Worm (Caenorhabditis elegans): ENCODE results near the gene Y57A10A.14.

DNA sequence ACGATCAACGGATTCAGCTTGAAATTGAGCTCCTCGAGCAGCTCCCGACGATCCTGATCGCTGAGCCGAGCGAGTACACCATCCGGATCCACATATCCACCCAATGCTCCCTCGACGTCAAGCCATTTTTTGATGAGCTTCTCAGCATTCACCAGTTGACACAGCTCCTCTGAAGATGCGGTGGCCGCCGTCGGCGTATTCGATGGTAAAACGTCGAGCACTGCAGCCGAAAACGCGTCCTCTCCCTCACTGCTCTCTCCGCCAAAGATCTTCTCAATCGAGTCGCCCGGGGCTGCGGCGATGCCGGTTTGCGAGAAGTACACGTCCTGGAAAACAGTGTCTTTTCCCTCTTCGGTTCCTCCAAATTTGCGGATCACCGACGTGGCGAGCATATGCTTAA, 28.8 kb downstream of the Y57A10A.14 start:
- TF ChIP-seq mdl-1 (tag; optimal IDR thresholded peaks at IDR 0.05) (no peak), nhr-28 (tag; optimal IDR thresholded peaks at IDR 0.05) (no peak)
